Fruit fly (Drosophila melanogaster): Measurements from ENCODE around the gene strat.

Gene strat

dm6 chr2L:8277561-8278201, 42.4 kb upstream of the strat start (continued):
- peak; percentile 97 for TF ChIP-seq bcd (GFP tag; optimal IDR thresholded peaks at IDR 0.05)
- peak in 1 of 2 experiments; percentile 97 for TF ChIP-seq eve (GFP tag; optimal IDR thresholded peaks at IDR 0.05)
- TF ChIP-seq sug (tag; optimal IDR thresholded peaks at IDR 0.05): peak; percentile 81
- TF ChIP-seq CG9817 (tag; optimal IDR thresholded peaks at IDR 0.05): peak; percentile 93
- TF ChIP-seq CG12155 (GFP tag; optimal IDR thresholded peaks at IDR 0.05): peak; percentile 94
- peak; percentile 99 for TF ChIP-seq CG10979 (tag; optimal IDR thresholded peaks at IDR 0.05)
- peak; percentile 79 for TF ChIP-seq CG15479 (GFP tag; optimal IDR thresholded peaks at IDR 0.05)
- TF ChIP-seq HLH54F (GFP tag; optimal IDR thresholded peaks at IDR 0.05): peak; percentile 80
- TF ChIP-seq Xbp1 (GFP tag; optimal IDR thresholded peaks at IDR 0.05): peak; percentile 98
- TF ChIP-seq nau (GFP tag; optimal IDR thresholded peaks at IDR 0.05): peak; percentile 96
- peak; percentile 96 for TF ChIP-seq Optix (GFP tag; IDR thresholded peaks at IDR 0.05)
- peak; percentile 91 for TF ChIP-seq CG8089 (GFP tag; optimal IDR thresholded peaks at IDR 0.05)
- TF ChIP-seq seq (GFP tag; IDR thresholded peaks at IDR 0.05): peak; percentile 98
- peak; percentile 98 for TF ChIP-seq CG1529 (GFP tag; optimal IDR thresholded peaks at IDR 0.05)
- TF ChIP-seq p53 (GFP tag; optimal IDR thresholded peaks at IDR 0.05): no peak
- TF ChIP-seq caup (GFP tag; optimal IDR thresholded peaks at IDR 0.05; ENCODE audit: severe bottlenecking): peak; percentile 94
- peak; percentile 71 for TF ChIP-seq wek (GFP tag; optimal IDR thresholded peaks at IDR 0.05)
- TF ChIP-seq Hr51 (GFP tag; optimal IDR thresholded peaks at IDR 0.05): peak; percentile 96 to 99
- TF ChIP-seq CG1792 (GFP tag; optimal IDR thresholded peaks at IDR 0.05): peak; percentile 81
- TF ChIP-seq kni (GFP tag; optimal IDR thresholded peaks at IDR 0.05): peak; percentile 93
- TF ChIP-seq Asciz (GFP tag; optimal IDR thresholded peaks at IDR 0.05): peak; percentile 98
- peak; percentile 98 for TF ChIP-seq phol (tag; optimal IDR thresholded peaks at IDR 0.05)
- TF ChIP-seq CG18619 (GFP tag; optimal IDR thresholded peaks at IDR 0.05): peak; percentile 95
- TF ChIP-seq onecut (GFP tag; IDR thresholded peaks at IDR 0.05): peak; percentile 96
- TF ChIP-seq D19B (GFP tag; optimal IDR thresholded peaks at IDR 0.05): peak; percentile 77
- peak; percentile 84 for TF ChIP-seq slp2 (GFP tag; optimal IDR thresholded peaks at IDR 0.05)
- TF ChIP-seq vfl (GFP tag; optimal IDR thresholded peaks at IDR 0.05): peak; percentile 92
- TF ChIP-seq tap (tag; optimal IDR thresholded peaks at IDR 0.05): peak; percentile 93
- TF ChIP-seq Tbp (GFP tag; optimal IDR thresholded peaks at IDR 0.05): no peak
- TF ChIP-seq CG3847 (GFP tag; IDR thresholded peaks at IDR 0.05): peak; percentile 97
- peak; percentile 93 to 97 for TF ChIP-seq dpn (GFP tag; optimal IDR thresholded peaks at IDR 0.05)
- peak; percentile 97 for TF ChIP-seq CG18599 (GFP tag; optimal IDR thresholded peaks at IDR 0.05)
- peak; percentile 92 for TF ChIP-seq Taf1 (GFP tag; IDR thresholded peaks at IDR 0.05)
- peak; percentile 96 for TF ChIP-seq tio (GFP tag; optimal IDR thresholded peaks at IDR 0.05)
- TF ChIP-seq danr (GFP tag; IDR thresholded peaks at IDR 0.05): peak; percentile 98
- TF ChIP-seq aop (GFP tag; IDR thresholded peaks at IDR 0.05): peak; percentile 94
- peak; percentile 99 for TF ChIP-seq CG34422 (GFP tag; IDR thresholded peaks at IDR 0.05)
- TF ChIP-seq Bgb (GFP tag; IDR thresholded peaks at IDR 0.05; ENCODE audit: partially characterized antibody): no peak
- TF ChIP-seq CG10366 (GFP tag; IDR thresholded peaks at IDR 0.05): peak; percentile 98
- peak; percentile 79 for TF ChIP-seq schlank (tag; optimal IDR thresholded peaks at IDR 0.05)
- TF ChIP-seq her (GFP tag; optimal IDR thresholded peaks at IDR 0.05): peak; percentile 34
- peak; percentile 90 for TF ChIP-seq Gug (GFP tag; IDR thresholded peaks at IDR 0.05)
- peak; percentile 98 for TF ChIP-seq CoRest (tag; optimal IDR thresholded peaks at IDR 0.05)
- peak; percentile 98 for TF ChIP-seq Oli (tag; optimal IDR thresholded peaks at IDR 0.05)
- peak; percentile 97 for TF ChIP-seq CG1024 (GFP tag; IDR thresholded peaks at IDR 0.05)
- peak; percentile 93 for TF ChIP-seq CG9437 (GFP tag; optimal IDR thresholded peaks at IDR 0.05)
- TF ChIP-seq CG32532 (GFP tag; IDR thresholded peaks at IDR 0.05): peak; percentile 97
- peak; percentile 99 for TF ChIP-seq CG12391 (tag; optimal IDR thresholded peaks at IDR 0.05)
- peak; percentile 93 for TF ChIP-seq cwo (GFP tag; optimal IDR thresholded peaks at IDR 0.05)

All from whole organism, embryonic.